Fruit fly (Drosophila melanogaster): Measurements from ENCODE around the gene tut.
"Not testable (repeated sequence)": the region's sequence is repeated elsewhere in the genome, so short reads cannot be mapped to it uniquely, and the experiment has no call there.

The tut gene

DNA sequence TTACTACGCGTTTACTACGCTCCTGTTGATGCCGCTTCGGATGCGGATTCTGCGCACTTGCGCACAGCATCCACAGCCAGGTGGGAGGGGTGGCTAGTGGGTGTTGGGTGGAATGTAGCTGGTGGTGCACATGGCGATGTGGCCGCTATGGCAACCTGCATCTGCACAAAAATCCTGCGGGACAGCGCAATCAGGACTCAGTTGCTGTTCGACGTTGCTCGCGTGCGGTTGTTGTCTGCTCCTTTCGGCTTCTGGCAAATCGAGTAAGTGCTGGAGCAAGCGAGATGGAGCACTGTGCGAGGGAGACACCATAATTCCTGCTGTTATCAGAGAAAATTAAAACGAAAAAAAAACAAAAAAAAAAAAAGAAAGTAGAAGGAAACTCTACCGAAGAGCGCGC, 30.4 kb upstream of the tut start (continued):
- peak; percentile 17; the same call in 1 of the 2 replicates for TF ChIP-seq Adf1 (GFP tag; IDR thresholded peaks at IDR 0.05)
- no peak for TF ChIP-seq CG6854 (GFP tag; optimal IDR thresholded peaks at IDR 0.05)
- TF ChIP-seq nmo (GFP tag; optimal IDR thresholded peaks at IDR 0.05), result no peak
- no peak for TF ChIP-seq Tbp (GFP tag; optimal IDR thresholded peaks at IDR 0.05)
- TF ChIP-seq pb (GFP tag; optimal IDR thresholded peaks at IDR 0.05), result no peak
- TF ChIP-seq chinmo (GFP tag; IDR thresholded peaks at IDR 0.05; ENCODE audit: partially characterized antibody), result 0 out of 4 replicates have a peak, but pooled peaks have one; percentile 37
- no peak for TF ChIP-seq MESR4 (GFP tag; optimal IDR thresholded peaks at IDR 0.05)
- no peak for TF ChIP-seq CG8089 (GFP tag; optimal IDR thresholded peaks at IDR 0.05)
- no peak for TF ChIP-seq grn (GFP tag; optimal IDR thresholded peaks at IDR 0.05)
- no peak for TF ChIP-seq CG6272 (GFP tag; IDR thresholded peaks at IDR 0.05)
- no peak for TF ChIP-seq chif (GFP tag; optimal IDR thresholded peaks at IDR 0.05)
- no peak for TF ChIP-seq ara (GFP tag; IDR thresholded peaks at IDR 0.05)
- peak; percentile 1 for TF ChIP-seq lab (GFP tag; optimal IDR thresholded peaks at IDR 0.05)
- 0 out of 3 replicates have a peak, but pooled peaks have one; percentile 52 for TF ChIP-seq CG11456 (GFP tag; IDR thresholded peaks at IDR 0.05)
- TF ChIP-seq tin (GFP tag; optimal IDR thresholded peaks at IDR 0.05), result no peak

DNA sequence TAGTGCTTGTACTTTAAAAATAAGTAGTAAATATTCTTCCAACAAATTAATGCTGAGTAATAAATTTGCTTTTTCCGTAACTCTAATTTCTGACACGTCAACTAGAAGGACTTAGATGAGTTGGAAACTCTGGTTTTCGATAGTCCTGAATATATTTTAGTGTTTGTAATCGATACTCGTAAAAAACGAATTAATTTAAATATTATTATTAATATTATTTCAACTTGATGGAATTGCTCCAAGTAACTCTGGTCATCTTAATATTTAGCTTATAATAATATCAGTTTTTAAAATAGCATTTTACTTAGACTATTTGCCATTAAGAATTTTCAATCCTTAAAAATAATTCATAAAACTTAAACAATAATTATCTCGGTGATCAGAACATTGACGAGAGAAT, 30.0 kb upstream of the tut start, which contains the start of gene CG7213:
TSS of gene CG7213 (minus strand) at position 101 of the 400 bp plus-strand sequence.
- TF ChIP-seq pnt (GFP tag; optimal IDR thresholded peaks at IDR 0.05), result no peak
- TF ChIP-seq bsh (GFP tag; optimal IDR thresholded peaks at IDR 0.05), result no peak
- no peak for TF ChIP-seq aop (GFP tag; IDR thresholded peaks at IDR 0.05)
- TF ChIP-seq Drgx (GFP tag; IDR thresholded peaks at IDR 0.05), result no peak
- no peak for TF ChIP-seq kay (GFP tag; optimal IDR thresholded peaks at IDR 0.05)
- TF ChIP-seq wek (GFP tag; optimal IDR thresholded peaks at IDR 0.05), result no peak
- no peak for TF ChIP-seq CG3995 (GFP tag; optimal IDR thresholded peaks at IDR 0.05)
- no peak for TF ChIP-seq NFAT (GFP tag; IDR thresholded peaks at IDR 0.05)
- TF ChIP-seq odd (GFP tag; optimal IDR thresholded peaks at IDR 0.05), result no peak
- no peak for TF ChIP-seq klu (GFP tag; IDR thresholded peaks at IDR 0.05)
- no peak for TF ChIP-seq pan (optimal IDR thresholded peaks at IDR 0.05)
- no peak for TF ChIP-seq pan (GFP tag; optimal IDR thresholded peaks at IDR 0.05 in 1 of 2, IDR thresholded peaks at IDR 0.05 in 1 of 2)

DNA sequence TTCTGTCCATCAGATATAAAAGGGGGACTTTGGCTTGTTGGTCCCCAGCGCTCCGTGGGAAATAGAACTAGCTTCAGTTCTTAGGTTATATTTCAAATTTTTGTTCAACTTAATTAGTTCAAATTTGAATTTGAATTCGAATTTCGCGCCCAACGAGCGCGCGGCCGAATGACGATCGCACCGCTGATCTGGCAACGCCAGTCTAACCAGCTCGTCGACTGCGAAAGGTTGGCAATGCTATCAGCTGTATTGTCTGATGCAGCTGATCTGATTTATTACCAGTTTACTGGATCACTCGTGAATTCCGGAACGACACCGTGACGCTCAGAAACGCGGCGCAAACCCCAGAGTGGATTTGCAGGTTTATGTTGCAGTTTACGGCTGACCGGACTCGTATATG, 27.8 kb upstream of the tut start, which contains the start of gene Dscam4:
TSS of gene Dscam4 (plus strand) at position 301 of the 400 bp plus-strand sequence.
- not testable (repeated sequence) for TF ChIP-seq Rfx (GFP tag; IDR thresholded peaks at IDR 0.05); amos (GFP tag; IDR thresholded peaks at IDR 0.05; ENCODE audit: partially characterized antibody); CG10979 (tag; optimal IDR thresholded peaks at IDR 0.05)

DNA sequence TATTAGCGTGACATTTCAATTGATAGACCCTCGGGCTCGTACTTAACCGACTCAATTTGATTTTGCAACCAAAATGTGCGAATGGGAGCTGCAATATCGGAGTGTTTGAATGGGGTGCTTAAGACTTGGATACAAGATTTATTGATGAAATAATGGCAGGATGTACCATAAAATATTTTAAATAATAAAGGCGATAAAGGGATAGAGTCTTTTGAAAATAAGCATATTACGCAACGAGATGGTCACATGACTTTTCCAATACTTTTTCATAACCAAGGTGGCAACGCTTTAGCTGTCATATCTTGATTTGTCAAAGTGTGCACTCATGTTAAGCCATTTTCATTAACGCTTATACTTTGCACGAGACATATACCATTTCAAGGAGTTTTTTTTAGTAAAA, 18.4 kb upstream of the tut start, which contains the start of gene eIF4E3:
TSS of gene eIF4E3 (plus strand) at position 301 of the 400 bp plus-strand sequence.
- TF ChIP-seq gem (tag; optimal IDR thresholded peaks at IDR 0.05) (no peak), Sry-β (GFP tag; optimal IDR thresholded peaks at IDR 0.05) (no peak), CG18599 (GFP tag; optimal IDR thresholded peaks at IDR 0.05) (no peak), Lpt (GFP tag; optimal IDR thresholded peaks at IDR 0.05) (no peak), stwl (tag; optimal IDR thresholded peaks at IDR 0.05) (peak; percentile 63)

DNA sequence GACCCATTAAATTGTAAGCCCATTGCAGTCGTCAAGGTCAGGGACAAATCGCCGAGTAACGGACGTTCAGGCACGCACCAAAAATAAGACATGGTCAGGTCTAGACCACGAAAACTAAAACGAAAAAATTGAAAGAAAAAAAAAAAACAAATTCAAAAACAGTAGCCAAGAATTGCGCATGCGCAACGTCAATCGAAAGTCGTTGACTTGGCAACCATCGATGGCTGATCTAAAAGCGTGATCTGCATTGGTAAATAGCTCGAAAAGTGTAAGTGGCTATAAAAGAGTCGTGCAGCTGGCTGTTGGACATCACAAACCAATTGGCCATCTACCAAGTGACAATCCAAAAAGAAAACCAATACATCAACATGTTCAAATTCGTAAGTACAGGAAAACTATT, 11.3 kb upstream of the tut start, which contains the start of gene CG13678:
TSS of gene CG13678 (plus strand) at position 307 of the 400 bp plus-strand sequence.
- no peak for TF ChIP-seq Mrtf (GFP tag; IDR thresholded peaks at IDR 0.05)
- 0 out of 2 replicates have a peak, but pooled peaks have one; percentile 44 for TF ChIP-seq vvl (GFP tag; IDR thresholded peaks at IDR 0.05)
- no peak for TF ChIP-seq caup (GFP tag; optimal IDR thresholded peaks at IDR 0.05; ENCODE audit: severe bottlenecking)
- peak; percentile 87 for TF ChIP-seq Blimp-1 (GFP tag; optimal IDR thresholded peaks at IDR 0.05)
- peak; percentile 79 for TF ChIP-seq kni (GFP tag; optimal IDR thresholded peaks at IDR 0.05)

Data from whole organism, embryonic.